Worm (Caenorhabditis elegans): ENCODE measurements around the gene ZC239.13.
"Not testable (repeated sequence)": the region's sequence is repeated elsewhere in the genome, so short reads cannot be mapped to it uniquely, and the experiment has no call there.

ZC239.13 gene

ce11 chrII:3183300-3183840 is 39.3 kb downstream of the ZC239.13 start, which contains the start of the genes Y27F2A.6 and Y27F2A.8:
Gene Y27F2A.6 (minus strand): TSS chrII:3183400.
Gene Y27F2A.8 (plus strand): TSS chrII:3183790.
- TF ChIP-seq tbx-8 (GFP tag; optimal IDR thresholded peaks at IDR 0.05); ztf-11 (tag; optimal IDR thresholded peaks at IDR 0.05); lsy-2 (tag; optimal IDR thresholded peaks at IDR 0.05): not testable (repeated sequence)

- not testable (repeated sequence) for TF ChIP-seq snpc-4 (tag; optimal IDR thresholded peaks at IDR 0.05); elt-1 (tag; optimal IDR thresholded peaks at IDR 0.05; ENCODE audit: borderline replicate concordance, insufficient read depth); ceh-39 (tag; optimal IDR thresholded peaks at IDR 0.05)
Measured at ce11 chrII:3177663-3178062, 45.0 kb downstream of the ZC239.13 start, which contains the start of gene sri-40. Gene sri-40 (plus strand): TSS chrII:3177963.
